Fruit fly (Drosophila melanogaster) whole organism, embryonic: ENCODE data around the gene KP78a.

Experiments used
- CG10267 ChIP-seq: fragments of 200-800 bp; sonication (Bioruptor generic); optimal IDR thresholded peaks from 2 replicates; lab custom pipeline; 2018; ENCODE audit warnings: missing biosample characterization, mild to moderate bottlenecking, missing genetic modification characterization, moderate library complexity
- CG10959 ChIP-seq: fragments of 200-800 bp; sonication (Bioruptor generic); IDR thresholded peaks from 2 replicates; pipeline ENCODE4 v1.3.6; 2022; ENCODE audit warnings: missing biosample characterization, missing genetic modification characterization
- CG11456 ChIP-seq: fragments of 200-800 bp; sonication (Bioruptor generic); IDR thresholded peaks from 3 replicates; pipeline ENCODE4 v1.3.6; 2022; ENCODE audit warnings: missing biosample characterization, missing genetic modification characterization
- CG11696 ChIP-seq: fragments of 200-800 bp; sonication (Bioruptor generic); IDR thresholded peaks from 2 replicates; pipeline ENCODE4 v1.3.6; 2022; ENCODE audit warnings: missing biosample characterization, missing genetic modification characterization
- CG12071 ChIP-seq: fragments of 200-800 bp; sonication (Bioruptor generic); optimal IDR thresholded peaks from 3 replicates; lab custom pipeline; 2018; ENCODE audit warnings: missing biosample characterization, mild to moderate bottlenecking, missing genetic modification characterization
- CG15514 ChIP-seq: fragments of 200-800 bp; sonication (Bioruptor generic); optimal IDR thresholded peaks from 3 replicates; lab custom pipeline; 2017; ENCODE audit warnings: missing biosample characterization, missing genetic modification characterization, mild to moderate bottlenecking, moderate library complexity, missing genetic modification reagents
- CG17328 ChIP-seq: fragments of 200-800 bp; sonication (Bioruptor generic); IDR thresholded peaks from 2 replicates; pipeline ENCODE4 v1.3.6; 2022; ENCODE audit warnings: missing biosample characterization, missing genetic modification characterization
- CG1792 ChIP-seq: fragments of 200-800 bp; sonication (Bioruptor generic); optimal IDR thresholded peaks from 2 replicates; lab custom pipeline; 2016; ENCODE audit warnings: missing biosample characterization, missing genetic modification characterization
- CG18619 ChIP-seq: fragments of 200-800 bp; sonication (Bioruptor generic); optimal IDR thresholded peaks from 3 replicates; lab custom pipeline; 2017; ENCODE audit warnings: missing biosample characterization, mild to moderate bottlenecking, missing genetic modification characterization
- CG31224 ChIP-seq: fragments of 200-800 bp; sonication (Bioruptor generic); IDR thresholded peaks from 2 replicates; pipeline ENCODE4 v1.3.6; 2022; ENCODE audit warnings: missing biosample characterization, missing genetic modification characterization
- CG31365 ChIP-seq: fragments of 200-800 bp; sonication (Bioruptor generic); optimal IDR thresholded peaks from 2 replicates; lab custom pipeline; 2018; ENCODE audit warnings: missing biosample characterization, mild to moderate bottlenecking, missing genetic modification characterization
- CG3163 ChIP-seq: fragments of 200-800 bp; sonication (Bioruptor generic); optimal IDR thresholded peaks from 3 replicates; lab custom pipeline; 2016; ENCODE audit warnings: missing biosample characterization, missing genetic modification characterization
- CG33557 ChIP-seq: fragments of 200-800 bp; sonication (Bioruptor generic); optimal IDR thresholded peaks from 2 replicates; lab custom pipeline; 2019; ENCODE audit warnings: missing biosample characterization, mild to moderate bottlenecking, missing genetic modification characterization, moderate library complexity
- CG4424 ChIP-seq: fragments of 200-800 bp; sonication (Bioruptor generic); optimal IDR thresholded peaks from 3 replicates; lab custom pipeline; 2016; ENCODE audit warnings: missing biosample characterization, missing genetic modification characterization
- CG4820 ChIP-seq: fragments of 200-800 bp; sonication (Bioruptor generic); optimal IDR thresholded peaks from 3 replicates; lab custom pipeline; 2016; ENCODE audit warnings: missing biosample characterization, missing genetic modification characterization
- CG5245 ChIP-seq: fragments of 200-800 bp; sonication (Bioruptor generic); optimal IDR thresholded peaks from 3 replicates; lab custom pipeline; 2016; ENCODE audit warnings: missing biosample characterization, missing genetic modification characterization
- CG6654 ChIP-seq: fragments of 200-800 bp; sonication (Bioruptor generic); optimal IDR thresholded peaks from 2 replicates; lab custom pipeline; 2017; ENCODE audit warnings: missing biosample characterization, mild to moderate bottlenecking, missing genetic modification characterization
- CG6765 ChIP-seq: fragments of 200-800 bp; sonication (Bioruptor generic); optimal IDR thresholded peaks from 3 replicates; lab custom pipeline; 2017; ENCODE audit warnings: missing biosample characterization, mild to moderate bottlenecking, missing genetic modification characterization
- CG7271 ChIP-seq: fragments of 200-800 bp; sonication (Bioruptor generic); optimal IDR thresholded peaks from 2 replicates; lab custom pipeline; 2018; ENCODE audit warnings: missing biosample characterization, mild to moderate bottlenecking, missing genetic modification characterization, moderate library complexity
- CG9727 ChIP-seq: fragments of 200-800 bp; sonication (Bioruptor generic); optimal IDR thresholded peaks from 3 replicates; lab custom pipeline; 2017; ENCODE audit warnings: missing biosample characterization, mild to moderate bottlenecking, missing genetic modification characterization
- CoRest ChIP-seq: fragments of 200-800 bp; sonication (Bioruptor generic); optimal IDR thresholded peaks from 3 replicates; lab custom pipeline; 2018; ENCODE audit warnings: missing biosample characterization, mild to moderate bottlenecking, missing genetic modification characterization, moderate library complexity
- D ChIP-seq, 2 experiments: fragments of 200-800 bp in 1 of 2; fragments of >200 bp in 1 of 2; sonication (Bioruptor generic) in 1 of 2; optimal IDR thresholded peaks; 2 replicates in 1 of 2; 3 replicates in 1 of 2; lab custom pipeline; 2017; ENCODE audit warnings: mild to moderate bottlenecking in 1 of 2, missing biosample characterization in 1 of 2, missing genetic modification characterization in 1 of 2, missing genetic modification reagents in 1 of 2
- HHEX ChIP-seq: fragments of 200-800 bp; sonication (Bioruptor generic); optimal IDR thresholded peaks from 3 replicates; lab custom pipeline; 2017; ENCODE audit warnings: missing biosample characterization, mild to moderate bottlenecking, missing genetic modification characterization, missing genetic modification reagents
- Hmr ChIP-seq: fragments of 200-800 bp; sonication (Bioruptor generic); optimal IDR thresholded peaks from 3 replicates; lab custom pipeline; 2017; ENCODE audit warnings: mild to moderate bottlenecking, missing biosample characterization, missing genetic modification reagents, missing genetic modification characterization
- Jarid2 ChIP-seq: fragments of 200-800 bp; sonication (Bioruptor generic); optimal IDR thresholded peaks from 3 replicates; lab custom pipeline; 2017; ENCODE audit warnings: mild to moderate bottlenecking, missing biosample characterization, missing genetic modification reagents, missing genetic modification characterization
- Nf-YA ChIP-seq: fragments of 200-800 bp; sonication (Bioruptor generic); IDR thresholded peaks from 2 replicates; pipeline ENCODE4 v1.3.6; 2022; ENCODE audit warnings: missing biosample characterization, missing genetic modification characterization
- Nf-YB ChIP-seq: fragments of 200-800 bp; sonication (Bioruptor generic); optimal IDR thresholded peaks from 3 replicates; lab custom pipeline; 2019; ENCODE audit warnings: missing biosample characterization, mild to moderate bottlenecking, missing genetic modification characterization, moderate library complexity
- Rfx ChIP-seq: fragments of 200-800 bp; sonication (Bioruptor generic); IDR thresholded peaks from 2 replicates; pipeline ENCODE4 v1.3.6; 2022; ENCODE audit warnings: missing biosample characterization, missing genetic modification characterization
- dysf ChIP-seq: fragments of 200-800 bp; sonication (Bioruptor generic); IDR thresholded peaks from 3 replicates; pipeline ENCODE4 v1.3.6; 2022; ENCODE audit warnings: missing biosample characterization, missing genetic modification characterization
- ewg ChIP-seq: fragments of 200-800 bp; sonication (Bioruptor generic); optimal IDR thresholded peaks from 3 replicates; lab custom pipeline; 2017; ENCODE audit warnings: mild to moderate bottlenecking, missing biosample characterization, missing genetic modification reagents, missing genetic modification characterization
- fd102C ChIP-seq: fragments of 200-800 bp; sonication (Bioruptor generic); optimal IDR thresholded peaks from 2 replicates; lab custom pipeline; 2018; ENCODE audit warnings: missing biosample characterization, mild to moderate bottlenecking, missing genetic modification characterization, moderate library complexity
- fd64A ChIP-seq: fragments of 200-800 bp; sonication (Bioruptor generic); optimal IDR thresholded peaks from 3 replicates; lab custom pipeline; 2018; ENCODE audit warnings: missing biosample characterization, mild to moderate bottlenecking, missing genetic modification characterization
- gcm ChIP-seq: fragments of 200-800 bp; sonication (Bioruptor generic); optimal IDR thresholded peaks from 2 replicates; lab custom pipeline; 2019; ENCODE audit warnings: missing biosample characterization, mild to moderate bottlenecking, missing genetic modification characterization, moderate library complexity
- grn ChIP-seq: fragments of 200-800 bp; sonication (Bioruptor generic); optimal IDR thresholded peaks from 3 replicates; lab custom pipeline; 2017; ENCODE audit warnings: missing biosample characterization, missing genetic modification characterization
- gsb-n ChIP-seq: fragments of 200-800 bp; sonication (Bioruptor generic); optimal IDR thresholded peaks from 3 replicates; lab custom pipeline; 2018; ENCODE audit warnings: missing biosample characterization, mild to moderate bottlenecking, missing genetic modification characterization
- kah ChIP-seq: fragments of 200-800 bp; sonication (Bioruptor generic); optimal IDR thresholded peaks from 2 replicates; lab custom pipeline; 2018; ENCODE audit warnings: missing biosample characterization, mild to moderate bottlenecking, missing genetic modification characterization
- lab ChIP-seq: fragments of 200-800 bp; sonication (Bioruptor generic); optimal IDR thresholded peaks from 3 replicates; lab custom pipeline; 2017; ENCODE audit warnings: missing biosample characterization, missing genetic modification characterization, mild to moderate bottlenecking, moderate library complexity, missing genetic modification reagents
- lov ChIP-seq, 2 experiments: fragments of 200-800 bp in 1 of 2; fragments of >200 bp in 1 of 2; sonication (Bioruptor generic) in 1 of 2; IDR thresholded peaks in 1 of 2; optimal IDR thresholded peaks in 1 of 2; 2 replicates in 1 of 2; 3 replicates in 1 of 2; pipeline versions ENCODE4 v1.3.6 to Lab custom; 2017 to 2022; ENCODE audit warnings: missing biosample characterization in 1 of 2, missing genetic modification characterization in 1 of 2
- mirr ChIP-seq: fragments of 200-800 bp; sonication (Bioruptor generic); optimal IDR thresholded peaks from 3 replicates; lab custom pipeline; 2018; ENCODE audit warnings: missing biosample characterization, mild to moderate bottlenecking, missing genetic modification characterization
- nerfin-1 ChIP-seq: fragments of 200-800 bp; sonication (Bioruptor generic); optimal IDR thresholded peaks from 3 replicates; lab custom pipeline; 2019; ENCODE audit warnings: missing biosample characterization, mild to moderate bottlenecking, missing genetic modification characterization, moderate library complexity
- pros ChIP-seq: fragments of 200-800 bp; sonication (Bioruptor generic); optimal IDR thresholded peaks from 3 replicates; lab custom pipeline; 2019; ENCODE audit warnings: missing biosample characterization, mild to moderate bottlenecking, missing genetic modification characterization, moderate library complexity
- seq ChIP-seq: fragments of 200-800 bp; sonication (Bioruptor generic); IDR thresholded peaks from 2 replicates; pipeline ENCODE4 v1.3.6; 2022; ENCODE audit warnings: missing biosample characterization, missing genetic modification characterization
- shn ChIP-seq: fragments of 200-800 bp; sonication (Bioruptor generic); optimal IDR thresholded peaks from 3 replicates; lab custom pipeline; 2016; ENCODE audit warnings: missing biosample characterization, missing genetic modification characterization
- slbo ChIP-seq: fragments of 200-800 bp; sonication (Bioruptor generic); IDR thresholded peaks from 2 replicates; pipeline ENCODE4 v1.3.6; 2022; ENCODE audit warnings: missing biosample characterization, missing genetic modification characterization
- slp2 ChIP-seq: fragments of 200-800 bp; sonication (Bioruptor generic); optimal IDR thresholded peaks from 2 replicates; lab custom pipeline; 2016; ENCODE audit warnings: missing biosample characterization, missing genetic modification characterization
- so ChIP-seq: fragments of 200-800 bp; sonication (Bioruptor generic); IDR thresholded peaks from 3 replicates; pipeline ENCODE4 v1.3.6; 2022; ENCODE audit warnings: missing biosample characterization, missing genetic modification characterization
- trem ChIP-seq: fragments of 200-800 bp; optimal IDR thresholded peaks from 3 replicates; lab custom pipeline; 2019; ENCODE audit warnings: missing biosample characterization, mild to moderate bottlenecking, missing genetic modification characterization, moderate library complexity
- vvl ChIP-seq: fragments of 200-800 bp; sonication (Bioruptor generic); IDR thresholded peaks from 2 replicates; pipeline ENCODE4 v1.3.6; 2022; ENCODE audit warnings: missing biosample characterization, missing genetic modification characterization
- zen ChIP-seq: fragments of 200-800 bp; sonication (Bioruptor generic); optimal IDR thresholded peaks from 3 replicates; lab custom pipeline; 2018; ENCODE audit warnings: missing biosample characterization, mild to moderate bottlenecking, missing genetic modification characterization, moderate library complexity

KP78a gene

DNA sequence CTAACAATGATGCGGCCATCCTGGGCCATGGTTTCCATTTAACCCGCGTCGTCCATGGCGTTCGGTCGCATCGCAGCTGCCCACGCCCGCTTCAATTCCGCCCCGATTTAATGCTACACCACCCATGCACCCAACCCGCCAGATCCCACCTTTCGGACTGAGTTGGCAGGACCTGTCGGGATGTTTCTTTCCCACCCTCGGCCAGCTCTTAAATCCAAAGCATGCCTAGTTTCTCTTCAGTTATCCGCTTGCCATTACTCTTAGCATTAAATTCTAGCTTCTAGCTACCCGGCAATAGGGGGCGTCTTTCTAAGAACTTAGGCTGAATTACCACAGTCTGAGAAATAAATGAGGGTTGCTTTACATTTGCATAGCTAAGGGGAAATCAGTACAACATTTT, 40.6 kb downstream of the KP78a start (continued):
- no peak for TF ChIP-seq dysf (GFP tag; lab: Robert Waterston, UW)
- TF ChIP-seq grn = no peak
- peak; percentile 30 for TF ChIP-seq nerfin-1
- TF ChIP-seq CG15514 (GFP tag; lab: Kevin White, UChicago) = peak; percentile 35
- peak; percentile 23 for TF ChIP-seq fd64A (GFP tag; lab: Kevin White, UChicago)
- TF ChIP-seq vvl (GFP tag; lab: Robert Waterston, UW) = 0 out of 2 replicates have a peak, but pooled peaks have one; percentile 65
- peak; percentile 33 for TF ChIP-seq Hmr (GFP tag; lab: Kevin White, UChicago)
- TF ChIP-seq shn (GFP tag; lab: Kevin White, UChicago) = no peak
- peak; percentile 19 for TF ChIP-seq CG10267 (tag; lab: Kevin White, UChicago)
- TF ChIP-seq CG31365 (tag; lab: Kevin White, UChicago) = peak; percentile 21
- TF ChIP-seq kah (GFP tag; lab: Kevin White, UChicago) = peak; percentile 13
- TF ChIP-seq CG11696 (GFP tag; lab: Robert Waterston, UW) = no peak
- peak; percentile 34; the same call in 1 of the 2 replicates for TF ChIP-seq CG17328 (GFP tag; lab: Robert Waterston, UW)
- TF ChIP-seq CG33557 (GFP tag; lab: Kevin White, UChicago) = peak; percentile 27
- peak; percentile 6; the same call in 1 of the 2 replicates for TF ChIP-seq CG10959 (GFP tag; lab: Robert Waterston, UW)
- peak; percentile 18 for TF ChIP-seq CG9727 (GFP tag; lab: Kevin White, UChicago)
- no peak for TF ChIP-seq gsb-n (tag; lab: Kevin White, UChicago)
- TF ChIP-seq pros (GFP tag; lab: Kevin White, UChicago) = peak; percentile 52
- peak; percentile 12 for TF ChIP-seq Jarid2 (GFP tag; lab: Kevin White, UChicago)
- peak; percentile 9 for TF ChIP-seq CG6654
- TF ChIP-seq gcm (GFP tag; lab: Kevin White, UChicago) = peak; percentile 25
- TF ChIP-seq CG18619 = no peak
- TF ChIP-seq seq (GFP tag; lab: Robert Waterston, UW) = peak; percentile 73
- peak; percentile 5 for TF ChIP-seq CG5245 (GFP tag; lab: Kevin White, UChicago)
- peak; percentile 96 for TF ChIP-seq CG3163 (GFP tag; lab: Kevin White, UChicago)
- peak; percentile 1 for TF ChIP-seq CG4820 (GFP tag; lab: Kevin White, UChicago)
- TF ChIP-seq CoRest (tag; lab: Kevin White, UChicago) = no peak
- peak; percentile 19 for TF ChIP-seq CG7271 (tag; lab: Kevin White, UChicago)
- TF ChIP-seq lov (optimal IDR thresholded peaks at IDR 0.05; lab: Kevin White, UChicago) = no peak
- TF ChIP-seq lov (GFP tag; IDR thresholded peaks at IDR 0.05; lab: Robert Waterston, UW) = peak; percentile 76; the same call in 1 of the 3 replicates
- peak; percentile 40 for TF ChIP-seq CG6765 (GFP tag; lab: Kevin White, UChicago)
- TF ChIP-seq CG31224 (GFP tag; lab: Robert Waterston, UW) = no peak
- TF ChIP-seq ewg = peak; percentile 75
- TF ChIP-seq CG12071 = peak; percentile 38
- peak; percentile 9 for TF ChIP-seq CG4424
- 0 out of 3 replicates have a peak, but pooled peaks have one; percentile 13 for TF ChIP-seq so (GFP tag; lab: Robert Waterston, UW)
- TF ChIP-seq Rfx (GFP tag; lab: Robert Waterston, UW) = peak; percentile 23; the same call in 1 of the 2 replicates
- peak; percentile 22; the same call in 1 of the 3 replicates for TF ChIP-seq CG11456 (GFP tag; lab: Robert Waterston, UW)
- TF ChIP-seq zen (tag; lab: Kevin White, UChicago) = peak; percentile 5
- peak; percentile 15 for TF ChIP-seq Nf-YB (GFP tag; lab: Kevin White, UChicago)
- peak; percentile 27 for TF ChIP-seq mirr (GFP tag; lab: Kevin White, UChicago)
- peak; percentile 51 for TF ChIP-seq fd102C (GFP tag; lab: Kevin White, UChicago)
- TF ChIP-seq CG1792 = no peak
- no peak for TF ChIP-seq slp2 (GFP tag; lab: Kevin White, UChicago)
- peak; percentile 55 for TF ChIP-seq lab (GFP tag; lab: Kevin White, UChicago)
- peak; percentile 31 for TF ChIP-seq HHEX
- TF ChIP-seq Nf-YA (GFP tag; lab: Robert Waterston, UW) = no peak
- TF ChIP-seq slbo (GFP tag; lab: Robert Waterston, UW) = no peak
- TF ChIP-seq D (optimal IDR thresholded peaks at IDR 0.05; lab: Kevin White, UChicago) = no peak
- peak; percentile 27 for TF ChIP-seq D (GFP tag; optimal IDR thresholded peaks at IDR 0.05; lab: Kevin White, UChicago)
- TF ChIP-seq trem (tag; lab: Kevin White, UChicago) = peak; percentile 95
